Fruit fly (Drosophila melanogaster) whole organism, prepupa: ENCODE data around the gene Acph-1.

ENCODE experiments used
- CG10631 ChIP-seq: fragments of 200-800 bp; sonication (Bioruptor generic); optimal IDR thresholded peaks from 2 replicates; lab custom pipeline; 2016; ENCODE audit warnings: missing biosample characterization, missing genetic modification characterization
- CG10669 ChIP-seq: fragments of 200-800 bp; sonication (Bioruptor generic); optimal IDR thresholded peaks from 3 replicates; lab custom pipeline; 2018; ENCODE audit warnings: missing biosample characterization, mild to moderate bottlenecking, missing genetic modification characterization, moderate library complexity
- CG16779 ChIP-seq: fragments of 200-800 bp; sonication (Bioruptor generic); optimal IDR thresholded peaks from 3 replicates; lab custom pipeline; 2017; ENCODE audit warnings: missing biosample characterization, mild to moderate bottlenecking, missing genetic modification characterization
- CG3919 ChIP-seq: fragments of 200-800 bp; sonication (Bioruptor generic); optimal IDR thresholded peaks from 3 replicates; lab custom pipeline; 2016; ENCODE audit warnings: missing biosample characterization, missing genetic modification characterization
- CG6163 ChIP-seq: fragments of 200-800 bp; sonication (Bioruptor generic); IDR thresholded peaks from 3 replicates; pipeline ENCODE4 v1.3.6; 2022; ENCODE audit warnings: missing biosample characterization, missing genetic modification characterization
- CG9139 ChIP-seq: fragments of 200-800 bp; sonication (Bioruptor generic); optimal IDR thresholded peaks from 3 replicates; lab custom pipeline; 2017; ENCODE audit warnings: missing biosample characterization, mild to moderate bottlenecking, missing genetic modification characterization
- Eip75B ChIP-seq: fragments of 200-800 bp; sonication (Bioruptor generic); optimal IDR thresholded peaks from 3 replicates; lab custom pipeline; 2016; ENCODE audit warnings: missing biosample characterization, missing genetic modification characterization
- Eip78C ChIP-seq: fragments of 200-800 bp; sonication (Bioruptor generic); peaks from one replicate; lab custom pipeline; 2016; ENCODE audit warnings: missing biosample characterization, missing genetic modification characterization
- Eip93F ChIP-seq: fragments of 200-800 bp; sonication (Bioruptor generic); optimal IDR thresholded peaks from 2 replicates; lab custom pipeline; 2016; ENCODE audit warnings: missing biosample characterization, mild to moderate bottlenecking, missing genetic modification characterization
- Lpt ChIP-seq: fragments of 200-800 bp; sonication (Bioruptor generic); optimal IDR thresholded peaks from 3 replicates; lab custom pipeline; 2016; ENCODE audit warnings: missing biosample characterization, missing genetic modification characterization
- OdsH ChIP-seq: fragments of 200-800 bp; sonication (Bioruptor generic); optimal IDR thresholded peaks from 3 replicates; lab custom pipeline; 2016; ENCODE audit warnings: missing biosample characterization, missing genetic modification characterization
- dac ChIP-seq: fragments of 200-800 bp; sonication (Bioruptor generic); optimal IDR thresholded peaks from 2 replicates; lab custom pipeline; 2017; ENCODE audit warnings: missing biosample characterization, mild to moderate bottlenecking, missing genetic modification characterization
- lz ChIP-seq: fragments of 200-800 bp; sonication (Bioruptor generic); optimal IDR thresholded peaks from 3 replicates; lab custom pipeline; 2016; ENCODE audit warnings: missing biosample characterization, missing genetic modification characterization
- salr ChIP-seq, 2 experiments: fragments of 200-800 bp; sonication (Bioruptor generic); optimal IDR thresholded peaks; 3 replicates each; lab custom pipeline; 2016 to 2018; ENCODE audit warnings: missing biosample characterization in 2 of 2, missing genetic modification characterization in 2 of 2, mild to moderate bottlenecking in 1 of 2

dm6 chr3R:30038628-30039027, 45.4 kb upstream of the Acph-1 start, which contains the start of gene janB:
- TF ChIP-seq CG9139 (GFP tag; lab: Kevin White, UChicago) (no peak), salr (GFP tag; optimal IDR thresholded peaks at IDR 0.05; lab: Kevin White, UChicago) (no peak), CG6163 (GFP tag; lab: Robert Waterston, UW) (no peak), CG16779 (tag; lab: Kevin White, UChicago) (no peak), Lpt (GFP tag; lab: Kevin White, UChicago) (no peak), CG3919 (no peak), CG10631 (GFP tag; lab: Kevin White, UChicago) (no peak), Eip93F (GFP tag; lab: Kevin White, UChicago) (no peak), dac (no peak), lz (no peak), CG10669 (GFP tag; lab: Kevin White, UChicago) (no peak), Eip78C (GFP tag; lab: Kevin White, UChicago) (no peak), Eip75B (GFP tag; lab: Kevin White, UChicago) (no peak), OdsH (GFP tag; lab: Kevin White, UChicago) (no peak)
